Worm (Caenorhabditis elegans): ENCODE data around the gene F40D4.17.

ce11 chrV:17173738-17174137 lies 18.5 kb upstream of the F40D4.17 start, which contains the start of gene srbc-25:
- TF ChIP-seq unc-62 (GFP tag; optimal IDR thresholded peaks at IDR 0.05 in 1 of 2) (no peak), unc-62 (tag; optimal IDR thresholded peaks at IDR 0.05) (no peak), snpc-4 (tag; optimal IDR thresholded peaks at IDR 0.05) (no peak)

All from whole organism, L4 larva.